Worm (Caenorhabditis elegans): ENCODE data around the gene M176.11.

Gene M176.11

ce11 chrII:9418065-9418567 is 4.0 kb upstream of the M176.11 start, which contains the start of the genes M176.4 and M176.16:
TSS of gene M176.4 (plus strand) at chrII:9418365.
TSS of gene M176.16 (plus strand) at chrII:9418517.
- peak; percentile 38 for TF ChIP-seq elt-2 (tag; optimal IDR thresholded peaks at IDR 0.05)
- no peak for TF ChIP-seq tbx-2 (tag; optimal IDR thresholded peaks at IDR 0.05)

- TF ChIP-seq jun-1 (tag; optimal IDR thresholded peaks at IDR 0.05) = peak; percentile 26
- TF ChIP-seq R02D3.7 (tag; optimal IDR thresholded peaks at IDR 0.05) = no peak
- no peak for TF ChIP-seq ztf-11 (tag; optimal IDR thresholded peaks at IDR 0.05)
- no peak for TF ChIP-seq ZK546.5 (tag; optimal IDR thresholded peaks at IDR 0.05)
- TF ChIP-seq nfya-1 (tag; optimal IDR thresholded peaks at IDR 0.05; ENCODE audit: insufficient read depth) = no peak
- TF ChIP-seq sea-2 (GFP tag; optimal IDR thresholded peaks at IDR 0.05) = no peak
- TF ChIP-seq nhr-77 (tag; optimal IDR thresholded peaks at IDR 0.05) = no peak
- TF ChIP-seq ceh-9 (tag; optimal IDR thresholded peaks at IDR 0.05) = no peak
- TF ChIP-seq elt-2 (tag; optimal IDR thresholded peaks at IDR 0.05) = peak; percentile 39
- TF ChIP-seq egl-27 (tag; optimal IDR thresholded peaks at IDR 0.05) = no peak
- no peak for TF ChIP-seq nhr-25 (tag; optimal IDR thresholded peaks at IDR 0.05)
- no peak for TF ChIP-seq hmg-11 (tag; optimal IDR thresholded peaks at IDR 0.05)
- no peak for TF ChIP-seq nhr-76 (tag; optimal IDR thresholded peaks at IDR 0.05)
- TF ChIP-seq nhr-43 (tag; optimal IDR thresholded peaks at IDR 0.05; ENCODE audit: poor library complexity, severe bottlenecking) = no peak
- no peak for TF ChIP-seq mml-1 (tag; optimal IDR thresholded peaks at IDR 0.05)
- no peak for TF ChIP-seq lin-39 (tag; optimal IDR thresholded peaks at IDR 0.05)
- no peak for TF ChIP-seq eor-1 (tag; optimal IDR thresholded peaks at IDR 0.05)
- TF ChIP-seq nhr-28 (tag; optimal IDR thresholded peaks at IDR 0.05) = no peak
- TF ChIP-seq zag-1 (tag; optimal IDR thresholded peaks at IDR 0.05) = no peak
- TF ChIP-seq pha-4 (tag; optimal IDR thresholded peaks at IDR 0.05) = peak; percentile 13
- TF ChIP-seq ceh-28 (tag; optimal IDR thresholded peaks at IDR 0.05) = no peak
- no peak for TF ChIP-seq ceh-82 (tag; optimal IDR thresholded peaks at IDR 0.05)
- no peak for TF ChIP-seq fkh-2 (tag; optimal IDR thresholded peaks at IDR 0.05)
- TF ChIP-seq skn-1 (tag; optimal IDR thresholded peaks at IDR 0.05) = no peak
- TF ChIP-seq nhr-67 (tag; optimal IDR thresholded peaks at IDR 0.05) = no peak
- no peak for TF ChIP-seq nhr-11 (tag; optimal IDR thresholded peaks at IDR 0.05)
- TF ChIP-seq nhr-23 (tag; optimal IDR thresholded peaks at IDR 0.05) = no peak
- TF ChIP-seq pqm-1 (tag; optimal IDR thresholded peaks at IDR 0.05) = peak; percentile 55
These were observed 3.1 kb upstream of the M176.11 start for ce11 chrII:9418843-9419532.

DNA sequence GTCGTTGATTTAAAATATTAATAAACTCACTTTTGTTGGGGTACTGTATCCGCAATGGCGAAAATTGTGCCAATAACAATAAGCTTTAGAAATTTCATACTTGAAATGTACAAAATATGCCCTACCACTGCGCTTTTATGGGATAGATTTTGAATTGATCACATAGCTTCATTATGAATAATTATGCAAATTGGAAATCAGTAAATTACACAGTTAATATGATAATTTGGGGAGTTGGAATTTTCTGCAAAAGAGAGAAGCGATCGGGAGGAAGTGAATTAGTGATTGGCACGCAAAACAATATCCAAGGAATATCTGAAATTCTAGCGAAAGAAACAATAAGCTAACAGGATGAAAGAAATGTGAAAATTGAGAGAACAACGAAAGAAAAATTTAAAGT is 4.0 kb downstream of the M176.11 start, which contains the start of gene M176.10:
Gene M176.10, minus strand, starts transcription at position 101 of the 400 bp plus-strand sequence.
- TF ChIP-seq hmg-11 (tag; optimal IDR thresholded peaks at IDR 0.05) = no peak
- no peak for TF ChIP-seq jun-1 (tag; optimal IDR thresholded peaks at IDR 0.05)

DNA sequence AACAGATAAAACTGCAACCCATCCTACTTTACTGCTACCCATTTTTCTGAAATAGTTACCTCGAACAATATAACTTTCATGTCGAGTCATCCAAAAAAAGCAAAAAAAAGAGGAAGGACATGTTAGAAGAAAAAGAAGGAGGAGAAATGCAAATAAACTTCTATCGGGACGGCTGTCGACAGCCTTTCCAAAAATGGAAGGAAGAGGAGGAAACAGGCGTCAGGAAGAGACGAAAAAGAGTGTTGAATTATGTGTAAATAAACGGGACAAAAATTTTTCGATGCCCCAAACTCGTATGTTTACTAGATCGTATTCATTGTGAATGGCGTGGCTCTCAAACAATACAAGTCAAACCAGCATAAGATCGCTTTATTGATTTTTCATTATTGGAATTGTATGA is 5.6 kb downstream of the M176.11 start, which contains the start of gene M176.5:
Gene M176.5, minus strand, starts transcription at position 101 of the 400 bp plus-strand sequence.
- no peak for TF ChIP-seq unc-62 (GFP tag; optimal IDR thresholded peaks at IDR 0.05)
- TF ChIP-seq pha-4 (tag; optimal IDR thresholded peaks at IDR 0.05) = peak; percentile 78
- TF ChIP-seq hmg-11 (tag; optimal IDR thresholded peaks at IDR 0.05) = peak; percentile 5

- TF ChIP-seq skn-1 (tag; optimal IDR thresholded peaks at IDR 0.05) = no peak
- TF ChIP-seq R02D3.7 (tag; optimal IDR thresholded peaks at IDR 0.05) = no peak
- TF ChIP-seq lsy-12 (tag; optimal IDR thresholded peaks at IDR 0.05) = no peak
- peak; percentile 75 for TF ChIP-seq fkh-10 (GFP tag; optimal IDR thresholded peaks at IDR 0.05)
These were observed 9.1 kb downstream of the M176.11 start for ce11 chrII:9431119-9431518.

ce11 chrII:9433609-9434008 is 11.5 kb downstream of the M176.11 start, which contains the start of gene kin-15:
TSS of gene kin-15 (minus strand) at chrII:9433709.
- TF ChIP-seq ama-1 (optimal IDR thresholded peaks at IDR 0.05) = no peak
